Worm (Caenorhabditis elegans) whole organism, L4 larva: ENCODE measurements around the gene T03F7.5.

Experiments
- F10B5.3 ChIP-seq: sonication (generic microtip); optimal IDR thresholded peaks from 2 replicates; lab custom pipeline; 2016; ENCODE audit warnings: mild to moderate bottlenecking, missing genetic modification characterization, missing compliant biosample characterization
- F26F4.8 ChIP-seq: fragments of 200-800 bp; sonication (Bioruptor generic); conservative IDR thresholded peaks from 2 replicates; pipeline ENCODE4 v1.3.6; 2022; ENCODE audit warnings: missing genetic modification characterization, missing compliant biosample characterization
- F37D6.2 ChIP-seq: sonication (generic microtip); optimal IDR thresholded peaks from 2 replicates; lab custom pipeline; 2016; ENCODE audit warnings: mild to moderate bottlenecking, missing genetic modification characterization, missing compliant biosample characterization
- ZK546.5 ChIP-seq, 2 experiments: sonication (generic microtip); optimal IDR thresholded peaks; 2 replicates each; lab custom pipeline; 2017; ENCODE audit warnings: missing biosample characterization in 2 of 2, missing genetic modification characterization in 2 of 2
- aha-1 ChIP-seq: fragments of 150-350 bp; peaks from one replicate; lab custom pipeline; 2014; ENCODE audit warnings: missing biosample characterization, missing genetic modification characterization
- ceh-20 ChIP-seq: fragments of 200-800 bp; sonication (Bioruptor generic); IDR thresholded peaks from 2 replicates; pipeline ENCODE4 v1.3.6; 2022; ENCODE audit warnings: missing genetic modification reagents, missing genetic modification characterization, missing compliant biosample characterization
- ceh-28 ChIP-seq: fragments of 150-350 bp; optimal IDR thresholded peaks from 2 replicates; lab custom pipeline; 2014; ENCODE audit warnings: missing biosample characterization, missing genetic modification reagents, missing genetic modification characterization
- ceh-32 ChIP-seq: sonication (generic microtip); optimal IDR thresholded peaks from 2 replicates; lab custom pipeline; 2016; ENCODE audit warnings: mild to moderate bottlenecking, missing genetic modification characterization, missing compliant biosample characterization; ENCODE audit not compliant: poor library complexity
- ceh-62 ChIP-seq: sonication (generic microtip); optimal IDR thresholded peaks from 2 replicates; lab custom pipeline; 2017; ENCODE audit warnings: missing biosample characterization, missing genetic modification characterization
- cey-2 ChIP-seq: sonication (generic microtip); optimal IDR thresholded peaks from 3 replicates; lab custom pipeline; 2017; ENCODE audit warnings: missing genetic modification characterization, mild to moderate bottlenecking, missing compliant biosample characterization, antibody characterized with exemption, borderline replicate concordance; ENCODE audit not compliant: insufficient read depth
- ctbp-1 ChIP-seq: fragments of 200-800 bp; sonication (Bioruptor generic); IDR thresholded peaks from 2 replicates; pipeline ENCODE4 v1.3.6; 2022; ENCODE audit warnings: missing genetic modification reagents, missing genetic modification characterization, missing compliant biosample characterization
- daf-16 ChIP-seq, 3 experiments: sonication (generic microtip); optimal IDR thresholded peaks; 2 replicates each; lab custom pipeline; 2016 to 2017; ENCODE audit warnings: missing genetic modification characterization in 3 of 3, missing genetic modification reagents in 3 of 3, mild to moderate bottlenecking in 2 of 3, missing compliant biosample characterization in 2 of 3, missing biosample characterization in 1 of 3, moderate library complexity in 1 of 3
- daf-8 ChIP-seq: fragments of 200-800 bp; sonication (Bioruptor generic); IDR thresholded peaks from 2 replicates; pipeline ENCODE4 v1.3.6; 2022; ENCODE audit warnings: missing genetic modification characterization, missing compliant biosample characterization
- dmd-9 ChIP-seq: fragments of 200-800 bp; sonication (Bioruptor generic); IDR thresholded peaks from 2 replicates; pipeline ENCODE4 v1.3.6; 2022; ENCODE audit warnings: missing genetic modification reagents, missing genetic modification characterization, missing compliant biosample characterization
- dve-1 ChIP-seq: sonication (generic microtip); optimal IDR thresholded peaks from 2 replicates; lab custom pipeline; 2017; ENCODE audit warnings: antibody characterized with exemption, mild to moderate bottlenecking, missing genetic modification characterization, missing compliant biosample characterization; ENCODE audit not compliant: insufficient read depth
- egl-43 ChIP-seq: fragments of 200-800 bp; sonication (Bioruptor generic); IDR thresholded peaks from 2 replicates; pipeline ENCODE4 v1.3.6; 2022; ENCODE audit warnings: missing genetic modification reagents, missing genetic modification characterization, missing compliant biosample characterization
- fkh-10 ChIP-seq: fragments of 150-350 bp; optimal IDR thresholded peaks from 2 replicates; lab custom pipeline; 2014; ENCODE audit warnings: missing biosample characterization, missing genetic modification reagents, missing genetic modification characterization
- fos-1 ChIP-seq: fragments of 150-350 bp; optimal IDR thresholded peaks from 2 replicates; lab custom pipeline; 2014; ENCODE audit warnings: missing biosample characterization, missing genetic modification characterization
- gei-8 ChIP-seq: fragments of 200-800 bp; sonication (Bioruptor generic); optimal IDR thresholded peaks from 2 replicates; lab custom pipeline; 2018; ENCODE audit warnings: mild to moderate bottlenecking, missing genetic modification characterization, missing compliant biosample characterization
- hif-1 ChIP-seq, 2 experiments: sonication (generic microtip); optimal IDR thresholded peaks; 2 replicates each; lab custom pipeline; 2016 to 2017; ENCODE audit warnings: missing compliant biosample characterization in 2 of 2, missing genetic modification characterization in 2 of 2, missing genetic modification reagents in 2 of 2, missing genotype in 2 of 2, mild to moderate bottlenecking in 1 of 2
- hlh-11 ChIP-seq: fragments of 200-800 bp; sonication (Bioruptor generic); optimal IDR thresholded peaks from 2 replicates; lab custom pipeline; 2018; ENCODE audit warnings: mild to moderate bottlenecking, missing genetic modification characterization, missing compliant biosample characterization
- hmg-1.1 ChIP-seq: fragments of 200-800 bp; sonication (Bioruptor generic); IDR thresholded peaks from 2 replicates; pipeline ENCODE4 v1.3.6; 2022; ENCODE audit warnings: missing genetic modification reagents, missing genetic modification characterization, missing compliant biosample characterization
- jun-1 ChIP-seq: fragments of 150-350 bp; optimal IDR thresholded peaks from 2 replicates; lab custom pipeline; 2014; ENCODE audit warnings: missing biosample characterization, missing genetic modification reagents, missing genetic modification characterization
- mdl-1 ChIP-seq, 2 experiments: fragments of 150-350 bp in 1 of 2; sonication (generic microtip) in 1 of 2; optimal IDR thresholded peaks; 2 replicates each; lab custom pipeline; 2014 to 2017; ENCODE audit warnings: missing biosample characterization in 2 of 2, missing genetic modification characterization in 2 of 2
- mdt-29 ChIP-seq: fragments of 200-800 bp; sonication (Bioruptor generic); IDR thresholded peaks from 2 replicates; pipeline ENCODE4 v1.3.6; 2022; ENCODE audit warnings: missing genetic modification reagents, missing genetic modification characterization, missing compliant biosample characterization
- mes-2 ChIP-seq: sonication (generic microtip); optimal IDR thresholded peaks from 2 replicates; lab custom pipeline; 2016; ENCODE audit warnings: missing genotype, mild to moderate bottlenecking, missing genetic modification characterization, missing compliant biosample characterization; ENCODE audit not compliant: poor library complexity, severe bottlenecking
- nhr-10 ChIP-seq: fragments of 150-350 bp; optimal IDR thresholded peaks from 2 replicates; lab custom pipeline; 2014; ENCODE audit warnings: missing biosample characterization, missing genetic modification characterization
- nhr-11 ChIP-seq: fragments of 150-350 bp; optimal IDR thresholded peaks from 2 replicates; lab custom pipeline; 2014; ENCODE audit warnings: missing biosample characterization, missing genetic modification characterization
- nhr-28 ChIP-seq: fragments of 150-350 bp; optimal IDR thresholded peaks from 2 replicates; lab custom pipeline; 2014; ENCODE audit warnings: missing biosample characterization, missing genetic modification characterization
- nhr-41 ChIP-seq: fragments of 200-800 bp; sonication (Bioruptor generic); IDR thresholded peaks from 2 replicates; pipeline ENCODE4 v1.3.6; 2022; ENCODE audit warnings: missing genetic modification reagents, missing genetic modification characterization, missing compliant biosample characterization
- pha-4 ChIP-seq, 2 experiments: fragments of 150-350 bp in 1 of 2; fragments of 200-800 bp in 1 of 2; sonication (Bioruptor generic) in 1 of 2; IDR thresholded peaks in 1 of 2; optimal IDR thresholded peaks in 1 of 2; 2 replicates each; pipeline versions ENCODE4 v1.3.6 to Lab custom; 2014 to 2022; ENCODE audit warnings: missing genetic modification characterization in 2 of 2, missing genetic modification reagents in 2 of 2, missing biosample characterization in 1 of 2, missing compliant biosample characterization in 1 of 2
- php-3 ChIP-seq: fragments of 200-800 bp; sonication (Bioruptor generic); IDR thresholded peaks from 2 replicates; pipeline ENCODE4 v1.3.6; 2022; ENCODE audit warnings: missing genetic modification reagents, missing genetic modification characterization, missing compliant biosample characterization
- snpc-1.2 ChIP-seq: fragments of 200-800 bp; sonication (Bioruptor generic); IDR thresholded peaks from 2 replicates; pipeline ENCODE4 v1.3.6; 2022; ENCODE audit warnings: missing genetic modification reagents, missing genetic modification characterization, missing compliant biosample characterization
- tra-1 ChIP-seq: fragments of 200-800 bp; sonication (Bioruptor generic); IDR thresholded peaks from 2 replicates; pipeline ENCODE4 v1.3.6; 2022; ENCODE audit warnings: missing genetic modification reagents, missing genetic modification characterization, missing compliant biosample characterization
- unc-130 ChIP-seq: sonication (generic microtip); optimal IDR thresholded peaks from 2 replicates; lab custom pipeline; 2016; ENCODE audit warnings: missing genetic modification reagents, missing genetic modification characterization, missing compliant biosample characterization
- unc-39 ChIP-seq: sonication (generic microtip); optimal IDR thresholded peaks from 2 replicates; lab custom pipeline; 2017; ENCODE audit warnings: missing biosample characterization, missing genetic modification characterization
- vab-7 ChIP-seq: fragments of 200-800 bp; sonication (Bioruptor generic); IDR thresholded peaks from 2 replicates; pipeline ENCODE4 v1.3.6; 2022; ENCODE audit warnings: missing genetic modification reagents, missing genetic modification characterization, missing compliant biosample characterization
- zag-1 ChIP-seq: fragments of 150-350 bp; optimal IDR thresholded peaks from 2 replicates; lab custom pipeline; 2014; ENCODE audit warnings: missing biosample characterization, missing genetic modification characterization
- zfp-2 ChIP-seq: sonication (generic microtip); optimal IDR thresholded peaks from 2 replicates; lab custom pipeline; 2016; ENCODE audit warnings: mild to moderate bottlenecking, missing genetic modification characterization, missing compliant biosample characterization

Gene T03F7.5

DNA sequence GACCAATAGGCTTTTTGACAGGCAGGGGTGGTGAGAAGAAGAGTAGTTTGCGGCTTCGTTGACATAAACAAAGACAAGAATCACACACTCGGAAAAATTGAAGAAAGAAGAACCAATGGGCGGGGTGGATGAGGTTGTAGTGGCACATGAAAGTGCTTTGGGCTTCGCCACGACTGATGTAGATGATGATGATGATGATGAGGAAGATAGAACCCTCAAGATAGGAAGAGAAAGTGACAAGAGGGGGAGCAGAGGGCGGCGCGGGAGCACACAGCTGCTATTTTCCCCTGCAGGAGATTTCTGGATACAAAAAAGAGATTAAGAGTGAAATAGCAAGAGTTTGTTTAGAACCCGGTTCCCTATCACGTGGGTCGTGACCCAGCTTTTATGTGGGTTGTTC, 10.4 kb upstream of the T03F7.5 start (continued):
- TF ChIP-seq mes-2 (tag; lab: Kevin White, UChicago), result no peak
- no peak for TF ChIP-seq F37D6.2 (tag; lab: Kevin White, UChicago)
- TF ChIP-seq fkh-10, result no peak
- TF ChIP-seq mdl-1 (tag; optimal IDR thresholded peaks at IDR 0.05; lab: Kevin White, UChicago), result no peak
- no peak for TF ChIP-seq ctbp-1 (GFP tag; lab: Robert Waterston, UW)
- no peak for TF ChIP-seq ceh-32
- no peak for TF ChIP-seq dmd-9
- 0 out of 2 replicates have a peak, but pooled peaks have one; percentile 20 for TF ChIP-seq tra-1 (GFP tag; lab: Robert Waterston, UW)
- TF ChIP-seq cey-2 (tag; lab: Kevin White, UChicago), result no peak
- no peak for TF ChIP-seq zag-1 (tag; lab: Kevin White, UChicago)
- peak; percentile 46 for TF ChIP-seq nhr-28 (tag; lab: Kevin White, UChicago)
- TF ChIP-seq mdt-29 (GFP tag; lab: Robert Waterston, UW), result no peak

- TF ChIP-seq ceh-32 (no peak), jun-1 (no peak), vab-7 (GFP tag; lab: Robert Waterston, UW) (no peak), snpc-1.2 (GFP tag; lab: Robert Waterston, UW) (no peak), F26F4.8 (no peak), zfp-2 (tag; lab: Kevin White, UChicago) (no peak), gei-8 (GFP tag; lab: Kevin White, UChicago) (no peak), daf-8 (GFP tag; lab: Robert Waterston, UW) (no peak), pha-4 (GFP tag; IDR thresholded peaks at IDR 0.05; lab: Robert Waterston, UW) (no peak), pha-4 (tag; optimal IDR thresholded peaks at IDR 0.05; lab: Kevin White, UChicago) (no peak), php-3 (no peak), unc-130 (GFP tag; lab: Kevin White, UChicago) (no peak), ZK546.5 (tag; optimal IDR thresholded peaks at IDR 0.05; lab: Kevin White, UChicago) (no peak), fos-1 (tag; lab: Kevin White, UChicago) (no peak), dve-1 (tag; lab: Kevin White, UChicago) (no peak), hif-1 (tag; optimal IDR thresholded peaks at IDR 0.05; lab: Kevin White, UChicago) (no peak), hmg-1.1 (no peak), egl-43 (GFP tag; lab: Robert Waterston, UW) (no peak), nhr-41 (no peak)
These were observed 9.8 kb upstream of the T03F7.5 start, which contains the start of gene snf-11 for ce11 chrV:11308346-11308745. Gene snf-11 (minus strand): TSS chrV:11308446.

DNA sequence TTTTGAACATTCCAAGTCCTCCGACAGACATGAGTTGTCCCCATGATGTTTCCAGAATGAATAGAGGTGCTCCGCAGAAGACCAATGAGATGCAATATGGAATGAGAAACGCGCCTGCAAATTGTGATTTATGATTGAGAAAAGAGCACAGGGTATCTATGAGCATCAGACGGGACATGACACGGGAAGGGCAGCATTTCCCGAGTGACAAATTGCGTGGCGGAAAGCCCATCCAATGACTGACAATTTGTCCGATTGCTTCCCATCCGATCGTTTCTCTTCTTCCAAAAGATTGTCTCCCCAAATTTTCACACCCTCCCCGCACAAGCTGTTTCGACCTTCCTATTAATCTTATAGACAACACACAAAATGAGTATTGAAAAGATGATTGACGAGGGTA, 9.2 kb upstream of the T03F7.5 start:
- TF ChIP-seq nhr-11 (peak; percentile 9), ceh-62 (tag; lab: Kevin White, UChicago) (no peak), hlh-11 (tag; lab: Kevin White, UChicago) (peak; percentile 35), ceh-20 (GFP tag; lab: Robert Waterston, UW) (peak; percentile 47; the same call in 1 of the 2 replicates), daf-16 (GFP tag; optimal IDR thresholded peaks at IDR 0.05; lab: Kevin White, UChicago) (peak in 1 of 2 experiments; percentile 11), daf-16 (tag; optimal IDR thresholded peaks at IDR 0.05; lab: Kevin White, UChicago) (no peak), nhr-10 (no peak)
- TF ChIP-seq, all 104 proteins: peak for 4

DNA sequence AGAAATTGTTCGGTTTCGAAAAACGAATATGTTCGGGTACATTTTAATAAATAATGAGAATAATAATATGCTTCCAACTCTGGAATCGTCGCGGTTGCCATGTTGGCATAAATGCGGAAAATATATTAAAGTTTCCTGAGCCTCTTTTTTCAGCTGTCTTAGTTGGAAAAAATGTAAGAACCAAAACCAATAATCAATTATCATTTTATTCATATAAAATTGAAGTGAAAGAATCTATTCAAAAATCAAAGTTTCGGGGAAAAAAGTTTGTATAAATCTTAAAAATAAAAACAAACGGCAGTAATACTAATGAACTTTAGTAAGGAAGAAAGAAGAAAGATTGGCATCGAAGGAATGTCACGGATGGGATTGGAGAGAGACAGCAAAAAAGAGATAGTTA, 6.3 kb upstream of the T03F7.5 start, which contains the start of gene srh-45:
Gene srh-45, minus strand, starts transcription at position 101 of the 400 bp plus-strand sequence.
- peak; percentile 52 for TF ChIP-seq aha-1 (tag; lab: Kevin White, UChicago)
- TF ChIP-seq ceh-28 (tag; lab: Kevin White, UChicago), result no peak
- TF ChIP-seq snpc-1.2 (GFP tag; lab: Robert Waterston, UW), result no peak
- TF ChIP-seq F10B5.3, result no peak
- TF ChIP-seq unc-39 (tag; lab: Kevin White, UChicago), result no peak
- no peak for TF ChIP-seq ceh-32
